Worm (Caenorhabditis elegans): ENCODE measurements around the gene herd-1.

- TF ChIP-seq unc-62 (GFP tag; optimal IDR thresholded peaks at IDR 0.05) = no peak
- no peak for TF ChIP-seq nhr-237 (tag; optimal IDR thresholded peaks at IDR 0.05)
- no peak for TF ChIP-seq ces-1 (GFP tag; optimal IDR thresholded peaks at IDR 0.05)
- no peak for TF ChIP-seq pha-4 (tag; optimal IDR thresholded peaks at IDR 0.05)
- no peak for TF ChIP-seq unc-39 (tag; optimal IDR thresholded peaks at IDR 0.05)
These were observed at the start of gene herd-1 for ce11 chrIII:12496449-12496848.

Data from whole organism, mixed stage, embryonic.